Worm (Caenorhabditis elegans) whole organism, L4 larva: Measurements from ENCODE around the gene myrf-1.
A peak's percentile ranks its signal among the peaks of the same experiment; 100 is the strongest.

Source experiments
- R02D3.7 ChIP-seq: fragments of 150-350 bp; sonication (generic microtip); optimal IDR thresholded peaks from 3 replicates; lab custom pipeline; 2014; ENCODE audit warnings: missing biosample characterization, missing genetic modification characterization
- T26A8.4 ChIP-seq: fragments of 200-800 bp; sonication (Bioruptor generic); IDR thresholded peaks from 2 replicates; pipeline ENCODE4 v1.3.6; 2022; ENCODE audit warnings: missing genetic modification characterization, missing compliant biosample characterization
- Y48G9A.11 ChIP-seq: fragments of 200-800 bp; sonication (Bioruptor generic); IDR thresholded peaks from 2 replicates; pipeline ENCODE4 v1.3.6; 2022; ENCODE audit warnings: missing genetic modification reagents, missing genetic modification characterization, missing compliant biosample characterization
- aha-1 ChIP-seq: fragments of 150-350 bp; peaks from one replicate; lab custom pipeline; 2014; ENCODE audit warnings: missing biosample characterization, missing genetic modification characterization
- ama-1 ChIP-seq: fragments of 150-350 bp; optimal IDR thresholded peaks from 2 replicates; lab custom pipeline; 2014; ENCODE audit warnings: inconsistent platforms, mixed read lengths
- ceh-28 ChIP-seq: fragments of 150-350 bp; optimal IDR thresholded peaks from 2 replicates; lab custom pipeline; 2014; ENCODE audit warnings: missing biosample characterization, missing genetic modification reagents, missing genetic modification characterization
- ceh-32 ChIP-seq: sonication (generic microtip); optimal IDR thresholded peaks from 2 replicates; lab custom pipeline; 2016; ENCODE audit warnings: mild to moderate bottlenecking, missing genetic modification characterization, missing compliant biosample characterization; ENCODE audit not compliant: poor library complexity
- ceh-82 ChIP-seq: sonication (generic microtip); optimal IDR thresholded peaks from 2 replicates; lab custom pipeline; 2017; ENCODE audit warnings: missing biosample characterization, missing genetic modification characterization
- ctbp-1 ChIP-seq: fragments of 200-800 bp; sonication (Bioruptor generic); IDR thresholded peaks from 2 replicates; pipeline ENCODE4 v1.3.6; 2022; ENCODE audit warnings: missing genetic modification reagents, missing genetic modification characterization, missing compliant biosample characterization
- daf-16 ChIP-seq, 3 experiments: sonication (generic microtip); optimal IDR thresholded peaks; 2 replicates each; lab custom pipeline; 2016 to 2017; ENCODE audit warnings: missing genetic modification characterization in 3 of 3, missing genetic modification reagents in 3 of 3, mild to moderate bottlenecking in 2 of 3, missing compliant biosample characterization in 2 of 3, missing biosample characterization in 1 of 3, moderate library complexity in 1 of 3
- dmd-6 ChIP-seq: fragments of 200-800 bp; sonication (Bioruptor generic); IDR thresholded peaks from 2 replicates; pipeline ENCODE4 v1.3.6; 2022; ENCODE audit warnings: missing genetic modification reagents, missing genetic modification characterization, missing compliant biosample characterization
- dve-1 ChIP-seq: sonication (generic microtip); optimal IDR thresholded peaks from 2 replicates; lab custom pipeline; 2017; ENCODE audit warnings: antibody characterized with exemption, mild to moderate bottlenecking, missing genetic modification characterization, missing compliant biosample characterization; ENCODE audit not compliant: insufficient read depth
- fkh-10 ChIP-seq: fragments of 150-350 bp; optimal IDR thresholded peaks from 2 replicates; lab custom pipeline; 2014; ENCODE audit warnings: missing biosample characterization, missing genetic modification reagents, missing genetic modification characterization
- hlh-30 ChIP-seq: sonication (generic microtip); optimal IDR thresholded peaks from 2 replicates; lab custom pipeline; 2017; ENCODE audit warnings: antibody characterized with exemption, mild to moderate bottlenecking, missing genetic modification characterization, missing compliant biosample characterization; ENCODE audit not compliant: insufficient read depth
- lim-7 ChIP-seq: fragments of 200-800 bp; sonication (Bioruptor generic); IDR thresholded peaks from 2 replicates; pipeline ENCODE4 v1.3.6; 2022; ENCODE audit warnings: missing genetic modification characterization, missing compliant biosample characterization
- lin-29 ChIP-seq: fragments of 200-800 bp; sonication (Bioruptor generic); IDR thresholded peaks from 2 replicates; pipeline ENCODE4 v1.3.6; 2022; ENCODE audit warnings: missing genetic modification reagents, missing genetic modification characterization, missing compliant biosample characterization
- lin-38 ChIP-seq: fragments of 200-800 bp; sonication (Bioruptor generic); IDR thresholded peaks from 2 replicates; pipeline ENCODE4 v1.3.6; 2022; ENCODE audit warnings: missing genetic modification reagents, missing genetic modification characterization, missing compliant biosample characterization
- lin-39 ChIP-seq: fragments of 150-350 bp; optimal IDR thresholded peaks from 2 replicates; lab custom pipeline; 2014; ENCODE audit warnings: missing biosample characterization, missing genetic modification reagents, missing genetic modification characterization
- lsy-2 ChIP-seq, 2 experiments: fragments of 150-350 bp in 1 of 2; sonication (generic microtip) in 1 of 2; optimal IDR thresholded peaks; 2 replicates each; lab custom pipeline; 2014 to 2017; ENCODE audit warnings: missing biosample characterization in 2 of 2, missing genetic modification characterization in 2 of 2
- madf-9 ChIP-seq: fragments of 200-800 bp; sonication (Bioruptor generic); conservative IDR thresholded peaks from 2 replicates; pipeline ENCODE4 v1.3.6; 2022; ENCODE audit warnings: missing genetic modification reagents, missing genetic modification characterization, missing compliant biosample characterization
- mdl-1 ChIP-seq, 2 experiments: fragments of 150-350 bp in 1 of 2; sonication (generic microtip) in 1 of 2; optimal IDR thresholded peaks; 2 replicates each; lab custom pipeline; 2014 to 2017; ENCODE audit warnings: missing biosample characterization in 2 of 2, missing genetic modification characterization in 2 of 2
- mep-1 ChIP-seq: fragments of 150-350 bp; sonication (generic microtip); optimal IDR thresholded peaks from 3 replicates; lab custom pipeline; 2014; ENCODE audit warnings: missing biosample characterization, missing genetic modification characterization
- mes-2 ChIP-seq: sonication (generic microtip); optimal IDR thresholded peaks from 2 replicates; lab custom pipeline; 2016; ENCODE audit warnings: missing genotype, mild to moderate bottlenecking, missing genetic modification characterization, missing compliant biosample characterization; ENCODE audit not compliant: poor library complexity, severe bottlenecking
- mxl-2 ChIP-seq: fragments of 200-800 bp; sonication (Bioruptor generic); conservative IDR thresholded peaks from 2 replicates; pipeline ENCODE4 v1.3.6; 2022; ENCODE audit warnings: missing genetic modification reagents, missing genetic modification characterization, missing compliant biosample characterization
- nhr-102 ChIP-seq: sonication (generic microtip); optimal IDR thresholded peaks from 2 replicates; lab custom pipeline; 2016; ENCODE audit warnings: mild to moderate bottlenecking, missing genetic modification characterization, moderate library complexity, missing compliant biosample characterization
- nhr-11 ChIP-seq: fragments of 150-350 bp; optimal IDR thresholded peaks from 2 replicates; lab custom pipeline; 2014; ENCODE audit warnings: missing biosample characterization, missing genetic modification characterization
- nhr-111 ChIP-seq: fragments of 200-800 bp; sonication (Bioruptor generic); optimal IDR thresholded peaks from 2 replicates; lab custom pipeline; 2018; ENCODE audit warnings: mild to moderate bottlenecking, missing genetic modification characterization, missing compliant biosample characterization
- nhr-25 ChIP-seq: sonication (generic microtip); optimal IDR thresholded peaks from 2 replicates; lab custom pipeline; 2017; ENCODE audit warnings: missing genetic modification characterization, mild to moderate bottlenecking, missing compliant biosample characterization, antibody characterized with exemption, moderate library complexity, borderline replicate concordance; ENCODE audit not compliant: insufficient read depth
- nhr-41 ChIP-seq: fragments of 200-800 bp; sonication (Bioruptor generic); IDR thresholded peaks from 2 replicates; pipeline ENCODE4 v1.3.6; 2022; ENCODE audit warnings: missing genetic modification reagents, missing genetic modification characterization, missing compliant biosample characterization
- nhr-42 ChIP-seq: fragments of 200-800 bp; sonication (Bioruptor generic); IDR thresholded peaks from 2 replicates; pipeline ENCODE4 v1.3.6; 2022; ENCODE audit warnings: missing genetic modification characterization, missing compliant biosample characterization
- nhr-6 ChIP-seq: fragments of 150-350 bp; optimal IDR thresholded peaks from 2 replicates; lab custom pipeline; 2014; ENCODE audit warnings: missing biosample characterization, missing genetic modification characterization
- nhr-76 ChIP-seq: fragments of 150-350 bp; optimal IDR thresholded peaks from 2 replicates; lab custom pipeline; 2014; ENCODE audit warnings: missing biosample characterization, missing genetic modification characterization
- pqm-1 ChIP-seq: sonication (generic microtip); optimal IDR thresholded peaks from 2 replicates; lab custom pipeline; 2017; ENCODE audit warnings: missing biosample characterization, missing genetic modification characterization
- sdz-12 ChIP-seq: fragments of 200-800 bp; sonication (Bioruptor generic); optimal IDR thresholded peaks from 2 replicates; lab custom pipeline; 2018; ENCODE audit warnings: mild to moderate bottlenecking, missing genetic modification characterization, missing compliant biosample characterization
- set-16 ChIP-seq: fragments of 200-800 bp; sonication (Bioruptor generic); IDR thresholded peaks from 2 replicates; pipeline ENCODE4 v1.3.6; 2022; ENCODE audit warnings: missing genetic modification reagents, missing genetic modification characterization, missing compliant biosample characterization
- snpc-4 ChIP-seq: fragments of 150-350 bp; optimal IDR thresholded peaks from 2 replicates; lab custom pipeline; 2014; ENCODE audit warnings: missing biosample characterization, missing genetic modification characterization
- spr-1 ChIP-seq: sonication (generic microtip); optimal IDR thresholded peaks from 2 replicates; lab custom pipeline; 2016; ENCODE audit warnings: mild to moderate bottlenecking, missing genetic modification characterization, missing compliant biosample characterization
- unc-130 ChIP-seq: sonication (generic microtip); optimal IDR thresholded peaks from 2 replicates; lab custom pipeline; 2016; ENCODE audit warnings: missing genetic modification reagents, missing genetic modification characterization, missing compliant biosample characterization
- zfp-2 ChIP-seq: sonication (generic microtip); optimal IDR thresholded peaks from 2 replicates; lab custom pipeline; 2016; ENCODE audit warnings: mild to moderate bottlenecking, missing genetic modification characterization, missing compliant biosample characterization
- zfp-3 ChIP-seq: fragments of 200-800 bp; sonication (Bioruptor generic); conservative IDR thresholded peaks from 2 replicates; pipeline ENCODE4 v1.3.6; 2022; ENCODE audit warnings: missing genetic modification reagents, missing genetic modification characterization, missing compliant biosample characterization
- ztf-11 ChIP-seq: fragments of 150-350 bp; optimal IDR thresholded peaks from 2 replicates; lab custom pipeline; 2014; ENCODE audit warnings: missing biosample characterization, missing genetic modification characterization

myrf-1 gene

DNA sequence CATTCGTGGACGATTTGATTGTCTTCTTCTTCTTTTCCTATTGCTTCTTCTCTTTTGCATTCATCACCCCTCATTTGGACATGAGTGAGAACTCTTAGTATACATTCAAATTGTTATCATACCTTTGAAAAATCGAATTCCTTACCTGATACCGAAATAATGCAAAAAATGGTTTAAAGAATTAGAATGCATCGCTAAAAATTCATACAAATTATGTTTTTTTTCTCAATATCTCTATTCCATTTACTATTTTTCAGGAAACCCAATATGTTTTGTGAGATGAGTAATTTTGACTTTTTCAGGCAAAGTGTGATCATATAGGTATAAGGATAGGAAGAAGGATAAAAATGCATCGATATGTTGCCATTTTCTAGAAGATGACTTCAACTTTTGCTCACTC lies 45.4 kb downstream of the myrf-1 start, which contains the start of gene ZK673.11:
Gene ZK673.11, plus strand, starts transcription at position 301 of the 400 bp plus-strand sequence.
- TF ChIP-seq nhr-111 (no peak), aha-1 (tag; lab: Kevin White, UChicago) (peak; percentile 79)

DNA sequence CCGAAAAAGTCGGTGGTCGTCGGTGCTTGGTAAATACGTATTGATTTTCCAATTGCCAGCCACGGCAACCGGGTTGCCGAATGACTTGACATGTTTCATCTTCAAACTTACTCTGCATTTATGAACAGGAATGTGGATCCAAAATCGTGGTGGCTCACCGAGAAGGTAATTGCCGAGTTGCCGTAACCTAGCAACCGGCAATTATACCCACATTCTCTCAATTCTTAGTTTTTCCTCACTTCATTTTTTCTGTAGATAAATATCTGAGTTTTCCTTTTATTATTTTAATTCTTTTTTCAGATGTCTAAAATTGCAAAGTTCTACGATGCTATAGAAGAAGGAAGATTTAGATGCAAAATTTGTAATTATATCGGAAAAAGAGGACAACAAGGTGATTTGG lies 49.7 kb downstream of the myrf-1 start, which contains the start of gene ZK673.4:
Gene ZK673.4, plus strand, starts transcription at position 301 of the 400 bp plus-strand sequence.
- TF ChIP-seq ceh-82 (tag; lab: Kevin White, UChicago): no peak
- no peak for TF ChIP-seq mdl-1 (tag; optimal IDR thresholded peaks at IDR 0.05; lab: Kevin White, UChicago)

DNA sequence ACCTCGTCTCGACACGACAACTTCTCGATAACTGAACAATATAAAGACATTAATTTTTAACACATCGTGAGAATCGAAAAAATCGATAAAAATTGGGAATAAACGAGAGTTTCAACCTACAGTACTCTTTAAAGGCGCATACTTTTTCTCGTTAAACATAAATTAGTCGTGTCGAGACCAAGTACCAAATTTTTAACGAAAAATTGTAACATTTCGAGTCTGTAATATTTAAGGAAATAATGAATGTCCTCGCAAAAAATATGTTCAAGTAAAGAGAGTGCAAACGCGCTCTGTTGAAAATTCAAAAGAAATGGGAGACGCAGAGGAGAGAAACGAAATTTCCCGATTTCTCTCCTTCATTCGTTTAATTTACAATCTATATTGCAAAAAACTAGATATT lies 52.0 kb downstream of the myrf-1 start:
- TF ChIP-seq dve-1 (tag; lab: Kevin White, UChicago): peak; percentile 27
- no peak for TF ChIP-seq ceh-28
- no peak for TF ChIP-seq nhr-42 (GFP tag; lab: Robert Waterston, UW)
- TF ChIP-seq lim-7: no peak
- TF ChIP-seq ceh-32: no peak
- peak; percentile 47; the same call in 1 of the 2 replicates for TF ChIP-seq zfp-3
- no peak for TF ChIP-seq fkh-10
- TF ChIP-seq mep-1 (tag; lab: Kevin White, UChicago): peak; percentile 68
- TF ChIP-seq hlh-30: peak; percentile 31
- no peak; the same call in 1 of the 2 replicates for TF ChIP-seq nhr-41 (GFP tag; lab: Robert Waterston, UW)
- TF ChIP-seq nhr-76 (tag; lab: Kevin White, UChicago): no peak
- TF ChIP-seq ztf-11: no peak
- 0 out of 2 replicates have a peak, but pooled peaks have one; percentile 25 for TF ChIP-seq Y48G9A.11 (GFP tag; lab: Robert Waterston, UW)
- no peak for TF ChIP-seq pqm-1 (tag; lab: Kevin White, UChicago)
- TF ChIP-seq mxl-2 (GFP tag; lab: Robert Waterston, UW): no peak
- peak; percentile 44 for TF ChIP-seq nhr-11 (tag; lab: Kevin White, UChicago)
- peak in 1 of 2 experiments; percentile 31 for TF ChIP-seq lsy-2 (tag; optimal IDR thresholded peaks at IDR 0.05; lab: Kevin White, UChicago)
- TF ChIP-seq ceh-82 (tag; lab: Kevin White, UChicago): no peak
- peak; percentile 72 for TF ChIP-seq sdz-12 (GFP tag; lab: Kevin White, UChicago)
- TF ChIP-seq ama-1 (lab: Kevin White, UChicago): peak; percentile 56
- no peak for TF ChIP-seq daf-16 (GFP tag; optimal IDR thresholded peaks at IDR 0.05; lab: Kevin White, UChicago)
- peak; percentile 8 for TF ChIP-seq daf-16 (tag; optimal IDR thresholded peaks at IDR 0.05; lab: Kevin White, UChicago)
- TF ChIP-seq nhr-25: peak; percentile 12
- TF ChIP-seq T26A8.4: no peak
- TF ChIP-seq mes-2: peak; percentile 14
- peak; percentile 0 for TF ChIP-seq nhr-102
- TF ChIP-seq aha-1 (tag; lab: Kevin White, UChicago): peak; percentile 64
- TF ChIP-seq lin-38: peak; percentile 72

DNA sequence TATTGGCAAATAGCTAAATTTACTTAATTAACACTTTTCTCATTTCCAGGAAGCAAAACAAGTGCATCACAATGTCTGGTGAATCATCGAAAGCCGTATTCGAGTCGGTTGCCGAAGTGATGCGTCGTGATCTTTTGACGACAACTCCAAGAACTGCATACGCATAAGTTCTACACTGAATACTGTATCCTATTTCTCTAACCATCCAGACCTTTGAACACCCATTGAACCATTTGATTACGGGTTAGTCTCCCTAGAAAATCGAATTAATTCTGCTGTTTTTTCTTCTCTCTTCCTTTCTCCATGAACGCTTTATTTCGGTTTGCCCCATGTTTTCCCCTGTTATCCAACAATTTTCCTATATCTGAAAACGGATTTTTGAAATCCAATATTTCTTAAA lies 52.6 kb downstream of the myrf-1 start, which contains the start of gene lin-56:
Gene lin-56, plus strand, starts transcription at position 301 of the 400 bp plus-strand sequence.
- no peak for TF ChIP-seq dmd-6 (GFP tag; lab: Robert Waterston, UW)
- peak; percentile 54 for TF ChIP-seq aha-1 (tag; lab: Kevin White, UChicago)
- TF ChIP-seq nhr-25: no peak
- TF ChIP-seq ceh-82 (tag; lab: Kevin White, UChicago): no peak
- TF ChIP-seq, all 104 proteins: peak for 1

DNA sequence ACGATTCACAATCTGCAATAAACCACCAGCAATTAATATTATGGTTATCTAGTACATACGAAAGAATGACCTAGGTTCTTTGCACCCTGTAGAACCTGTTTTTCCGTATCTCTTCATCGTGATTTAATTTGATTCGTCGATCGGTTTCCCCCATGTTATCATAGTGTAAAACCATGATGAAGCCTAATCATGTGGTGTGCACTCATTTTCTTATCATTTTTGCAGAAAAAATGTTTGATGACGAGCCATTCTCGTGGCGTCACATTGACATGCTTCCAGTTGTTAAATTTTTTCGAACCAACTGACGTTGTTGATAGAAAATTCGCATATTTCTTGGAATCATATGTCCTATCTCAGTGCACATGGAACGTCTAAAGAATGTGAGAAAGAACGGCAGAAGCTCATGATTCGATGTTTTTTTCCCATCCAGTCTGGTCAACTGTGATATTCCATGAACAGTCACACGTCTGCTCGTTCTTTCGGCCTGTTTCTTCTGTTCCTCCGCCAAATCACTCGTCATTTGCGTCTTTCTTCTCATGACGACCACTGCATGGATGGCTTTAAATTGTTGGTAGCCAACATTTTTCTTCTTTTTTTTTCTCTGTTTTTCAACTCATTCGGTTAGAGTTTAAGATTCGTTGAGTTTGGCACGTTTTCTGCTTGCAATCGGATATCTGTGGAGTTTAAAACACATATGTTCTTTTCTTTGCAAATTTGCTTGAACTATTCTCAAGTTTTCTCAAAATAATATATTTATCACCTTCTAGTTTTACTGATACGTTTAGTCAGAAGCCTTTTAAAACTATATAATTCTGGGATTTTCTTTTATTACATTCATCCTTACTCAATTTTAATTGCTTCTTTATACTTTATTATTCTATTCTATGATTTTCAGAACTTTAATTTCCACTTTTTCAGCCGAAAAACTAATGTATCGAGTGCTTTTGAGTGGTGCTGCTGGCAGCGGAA lies 54.7 kb downstream of the myrf-1 start, which contains the start of gene ZK673.2:
Gene ZK673.2, plus strand, starts transcription at position 919 of the 969 bp plus-strand sequence.
- no peak for TF ChIP-seq mxl-2 (GFP tag; lab: Robert Waterston, UW)
- TF ChIP-seq lin-29 (GFP tag; lab: Robert Waterston, UW): no peak
- TF ChIP-seq hlh-30: peak; percentile 83
- no peak for TF ChIP-seq spr-1 (tag; lab: Kevin White, UChicago)
- no peak for TF ChIP-seq zfp-2
- TF ChIP-seq R02D3.7: no peak
- no peak for TF ChIP-seq ceh-82 (tag; lab: Kevin White, UChicago)
- TF ChIP-seq madf-9 (GFP tag; lab: Robert Waterston, UW): no peak
- TF ChIP-seq lin-39 (tag; lab: Kevin White, UChicago): no peak
- TF ChIP-seq nhr-6 (tag; lab: Kevin White, UChicago): no peak
- no peak for TF ChIP-seq lim-7
- no peak for TF ChIP-seq ctbp-1 (GFP tag; lab: Robert Waterston, UW)
- TF ChIP-seq set-16 (GFP tag; lab: Robert Waterston, UW): no peak
- TF ChIP-seq snpc-4 (tag; lab: Kevin White, UChicago): no peak
- TF ChIP-seq dmd-6 (GFP tag; lab: Robert Waterston, UW): peak; percentile 94
- TF ChIP-seq unc-130 (GFP tag; lab: Kevin White, UChicago): no peak
